Fruit fly (Drosophila melanogaster): ENCODE results near the gene CG7988.

CG7988 gene

dm6 chr3R:18199177-18199884 lies 21.0 kb upstream of the CG7988 start, which contains the start of the genes Ssdp and CG7985:
Gene Ssdp (minus strand): TSS chr3R:18199595.
Gene CG7985 (plus strand): TSS chr3R:18199857.
- no peak for TF ChIP-seq Dll (optimal IDR thresholded peaks at IDR 0.05)
- no peak for TF ChIP-seq EcR (GFP tag; optimal IDR thresholded peaks at IDR 0.05)
- peak; percentile 59 for TF ChIP-seq psq (optimal IDR thresholded peaks at IDR 0.05)

DNA sequence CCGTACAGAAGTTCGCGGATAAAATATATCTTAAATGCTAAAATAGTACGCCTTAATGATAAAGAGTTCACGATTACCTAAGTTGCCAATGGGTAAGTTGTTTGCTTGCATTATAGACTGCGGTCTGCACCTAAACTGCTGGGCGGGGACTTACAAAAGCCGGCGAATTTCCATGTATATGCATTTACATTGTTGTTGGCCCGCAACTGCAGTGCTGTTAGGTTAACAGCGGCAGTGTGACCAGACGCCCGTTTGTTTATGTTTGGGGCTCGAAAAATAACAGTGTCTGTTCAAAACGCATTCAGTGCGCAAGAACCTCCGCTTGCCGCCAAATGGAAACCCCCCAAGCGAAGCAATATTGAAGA lies 20.5 kb upstream of the CG7988 start:
- no peak for TF ChIP-seq EcR (GFP tag; optimal IDR thresholded peaks at IDR 0.05)
- TF ChIP-seq psq (optimal IDR thresholded peaks at IDR 0.05): no peak
- no peak for TF ChIP-seq CG8478 (optimal IDR thresholded peaks at IDR 0.05)
- TF ChIP-seq Dll (optimal IDR thresholded peaks at IDR 0.05): no peak
- no peak for TF ChIP-seq pan (optimal IDR thresholded peaks at IDR 0.05)
- no peak for TF ChIP-seq usp (GFP tag; optimal IDR thresholded peaks at IDR 0.05)

- TF ChIP-seq psq (optimal IDR thresholded peaks at IDR 0.05): no peak
- no peak for TF ChIP-seq pan (optimal IDR thresholded peaks at IDR 0.05)
- TF ChIP-seq usp (GFP tag; optimal IDR thresholded peaks at IDR 0.05): no peak
- no peak for TF ChIP-seq CG8478 (optimal IDR thresholded peaks at IDR 0.05)
- TF ChIP-seq Dll (optimal IDR thresholded peaks at IDR 0.05): no peak
- no peak for TF ChIP-seq EcR (GFP tag; optimal IDR thresholded peaks at IDR 0.05)
Measured at dm6 chr3R:18208479-18208878, 11.8 kb upstream of the CG7988 start, which contains the start of gene CG44158. Gene CG44158 (plus strand): TSS chr3R:18208779.

DNA sequence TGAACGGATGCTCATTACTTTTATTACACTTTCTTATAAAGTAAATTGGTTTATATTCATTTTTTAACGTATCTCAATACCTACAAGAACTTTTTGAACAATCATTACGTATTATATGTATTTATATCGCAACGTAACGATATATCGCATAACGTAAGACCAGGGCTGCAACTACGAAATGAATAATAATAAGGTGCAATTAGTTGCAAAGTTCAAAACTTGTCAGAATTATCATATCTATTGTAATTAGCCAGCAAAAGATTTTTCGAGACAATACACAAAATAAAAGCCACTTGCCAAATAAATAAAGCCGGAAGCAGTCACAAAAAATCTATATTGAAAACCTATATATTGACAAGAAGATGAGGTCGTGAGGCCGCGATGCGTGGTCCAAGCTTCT lies 5.0 kb upstream of the CG7988 start:
- TF ChIP-seq psq (optimal IDR thresholded peaks at IDR 0.05) (no peak), Dll (optimal IDR thresholded peaks at IDR 0.05) (no peak), usp (GFP tag; optimal IDR thresholded peaks at IDR 0.05) (no peak), pan (optimal IDR thresholded peaks at IDR 0.05) (no peak), EcR (GFP tag; optimal IDR thresholded peaks at IDR 0.05) (no peak), CG8478 (optimal IDR thresholded peaks at IDR 0.05) (no peak)

- TF ChIP-seq pan (optimal IDR thresholded peaks at IDR 0.05): no peak
Measured at dm6 chr3R:18215900-18216299, 4.4 kb upstream of the CG7988 start, which contains the start of gene CG14314. Gene CG14314 (plus strand): TSS chr3R:18216142.

DNA sequence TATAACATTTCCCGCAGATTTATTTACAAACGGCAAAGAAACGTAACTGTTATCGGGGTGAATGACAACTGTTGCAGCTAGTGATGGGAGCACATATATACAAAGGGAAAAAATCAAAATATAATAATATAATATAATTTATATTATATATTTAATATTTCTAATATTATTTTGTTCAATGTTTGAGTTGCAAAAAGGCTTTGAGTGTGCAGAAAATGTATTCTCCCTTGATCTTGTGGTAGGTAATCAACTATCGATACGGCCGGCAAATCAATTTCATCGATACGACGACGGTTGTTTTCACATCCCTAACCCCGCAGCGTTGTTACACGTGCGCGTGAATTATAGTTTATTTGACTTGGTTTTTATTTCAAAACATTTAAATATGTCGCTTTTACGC lies 3.1 kb downstream of the CG7988 start, which contains the start of the genes mTerf5 and Non3:
Gene mTerf5, minus strand, starts transcription at position 249 of the 400 bp plus-strand sequence.
Gene Non3, plus strand, starts transcription at position 289 of the 400 bp plus-strand sequence.
- TF ChIP-seq CG8478 (optimal IDR thresholded peaks at IDR 0.05) (no peak), pan (optimal IDR thresholded peaks at IDR 0.05) (no peak), Dll (optimal IDR thresholded peaks at IDR 0.05) (no peak), psq (optimal IDR thresholded peaks at IDR 0.05) (no peak), usp (GFP tag; optimal IDR thresholded peaks at IDR 0.05) (no peak), EcR (GFP tag; optimal IDR thresholded peaks at IDR 0.05) (no peak)

- TF ChIP-seq usp (GFP tag; optimal IDR thresholded peaks at IDR 0.05) (no peak), psq (optimal IDR thresholded peaks at IDR 0.05) (no peak), Dll (optimal IDR thresholded peaks at IDR 0.05) (no peak), pan (optimal IDR thresholded peaks at IDR 0.05) (no peak)
Measured at dm6 chr3R:18226043-18226808, 5.9 kb downstream of the CG7988 start, which contains the start of the genes CG7168 and Mdh2. Gene CG7168 (minus strand): TSS chr3R:18226082. Gene Mdh2 (plus strand): TSS chr3R:18226396.

DNA sequence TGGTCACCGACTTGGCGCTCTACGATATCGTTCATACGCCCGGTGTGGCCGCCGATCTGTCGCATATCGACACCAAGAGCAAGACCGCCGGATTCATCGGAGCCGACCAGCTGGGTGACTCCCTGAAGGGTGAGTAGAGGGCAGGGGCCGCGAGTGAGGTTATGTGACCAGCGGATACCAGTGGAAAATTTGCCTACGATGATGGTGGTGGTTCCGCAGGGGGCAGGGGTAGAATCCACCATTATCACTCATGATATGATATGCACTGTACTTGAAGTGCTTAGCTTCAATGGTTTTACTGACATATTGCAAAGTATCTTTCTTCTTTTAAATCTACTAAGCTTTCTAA lies 6.5 kb downstream of the CG7988 start:
- TF ChIP-seq pan (optimal IDR thresholded peaks at IDR 0.05) (no peak), EcR (GFP tag; optimal IDR thresholded peaks at IDR 0.05) (no peak), psq (optimal IDR thresholded peaks at IDR 0.05) (no peak), Dll (optimal IDR thresholded peaks at IDR 0.05) (no peak), CG8478 (optimal IDR thresholded peaks at IDR 0.05) (no peak), usp (GFP tag; optimal IDR thresholded peaks at IDR 0.05) (no peak)

dm6 chr3R:18227385-18227784 lies 7.1 kb downstream of the CG7988 start:
- TF ChIP-seq EcR (GFP tag; optimal IDR thresholded peaks at IDR 0.05): no peak
- TF ChIP-seq pan (optimal IDR thresholded peaks at IDR 0.05): no peak
- no peak for TF ChIP-seq psq (optimal IDR thresholded peaks at IDR 0.05)
- no peak for TF ChIP-seq Dll (optimal IDR thresholded peaks at IDR 0.05)
- TF ChIP-seq CG8478 (optimal IDR thresholded peaks at IDR 0.05): no peak
- TF ChIP-seq usp (GFP tag; optimal IDR thresholded peaks at IDR 0.05): no peak

- TF ChIP-seq psq (optimal IDR thresholded peaks at IDR 0.05) (no peak), Dll (optimal IDR thresholded peaks at IDR 0.05) (no peak), CG8478 (optimal IDR thresholded peaks at IDR 0.05) (no peak), usp (GFP tag; optimal IDR thresholded peaks at IDR 0.05) (no peak), pan (optimal IDR thresholded peaks at IDR 0.05) (no peak), EcR (GFP tag; optimal IDR thresholded peaks at IDR 0.05) (no peak)
Measured at dm6 chr3R:18228713-18229222, 8.4 kb downstream of the CG7988 start.

dm6 chr3R:18230229-18230628 lies 9.9 kb downstream of the CG7988 start:
- TF ChIP-seq Dll (optimal IDR thresholded peaks at IDR 0.05): no peak
- no peak for TF ChIP-seq psq (optimal IDR thresholded peaks at IDR 0.05)
- TF ChIP-seq CG8478 (optimal IDR thresholded peaks at IDR 0.05): no peak
- TF ChIP-seq pan (optimal IDR thresholded peaks at IDR 0.05): no peak
- TF ChIP-seq usp (GFP tag; optimal IDR thresholded peaks at IDR 0.05): no peak
- no peak for TF ChIP-seq EcR (GFP tag; optimal IDR thresholded peaks at IDR 0.05)

dm6 chr3R:18232187-18232586 lies 11.9 kb downstream of the CG7988 start:
- no peak for TF ChIP-seq psq (optimal IDR thresholded peaks at IDR 0.05)
- no peak for TF ChIP-seq pan (optimal IDR thresholded peaks at IDR 0.05)
- TF ChIP-seq EcR (GFP tag; optimal IDR thresholded peaks at IDR 0.05): no peak
- TF ChIP-seq CG8478 (optimal IDR thresholded peaks at IDR 0.05): no peak
- TF ChIP-seq Dll (optimal IDR thresholded peaks at IDR 0.05): no peak
- TF ChIP-seq usp (GFP tag; optimal IDR thresholded peaks at IDR 0.05): no peak
